Fruit fly (Drosophila melanogaster): ENCODE results near the gene CG31370.

The CG31370 gene

DNA sequence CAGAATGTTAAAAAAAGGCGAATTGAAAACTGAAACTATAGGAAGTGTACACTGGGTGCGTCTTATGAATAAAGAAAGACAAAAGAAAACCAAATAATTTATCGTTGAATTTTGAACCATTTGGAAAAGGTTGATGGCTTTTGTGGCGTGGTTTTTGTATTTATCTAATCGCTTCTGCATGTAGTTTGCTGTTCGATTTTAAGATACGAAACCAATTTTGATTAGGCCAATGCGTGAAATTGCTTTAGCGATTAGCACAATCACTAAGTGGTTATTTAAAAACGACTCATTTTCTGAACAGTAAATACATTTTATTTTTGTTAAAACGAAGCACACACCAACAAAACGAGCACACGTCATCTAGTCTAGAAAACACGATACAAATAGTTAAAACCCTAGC lies 41.6 kb upstream of the CG31370 start (continued):
- TF ChIP-seq ATbp (GFP tag; optimal IDR thresholded peaks at IDR 0.05) (no peak), lbe (GFP tag; optimal IDR thresholded peaks at IDR 0.05) (peak; percentile 21), grau (tag; optimal IDR thresholded peaks at IDR 0.05) (no peak), D19A (tag; optimal IDR thresholded peaks at IDR 0.05) (peak; percentile 52), dan (GFP tag; IDR thresholded peaks at IDR 0.05) (no peak), fd3F (GFP tag; optimal IDR thresholded peaks at IDR 0.05) (no peak), salm (tag; optimal IDR thresholded peaks at IDR 0.05) (no peak), CG7839 (tag; optimal IDR thresholded peaks at IDR 0.05) (no peak), zf30C (GFP tag; optimal IDR thresholded peaks at IDR 0.05) (no peak), CG1602 (GFP tag; optimal IDR thresholded peaks at IDR 0.05) (no peak), CG3281 (GFP tag; optimal IDR thresholded peaks at IDR 0.05) (no peak), CG34422 (GFP tag; IDR thresholded peaks at IDR 0.05) (no peak), CG10147 (GFP tag; optimal IDR thresholded peaks at IDR 0.05) (no peak), CG31441 (GFP tag; IDR thresholded peaks at IDR 0.05) (no peak), CG17328 (GFP tag; IDR thresholded peaks at IDR 0.05) (no peak), sug (tag; optimal IDR thresholded peaks at IDR 0.05) (no peak), bsh (GFP tag; optimal IDR thresholded peaks at IDR 0.05) (no peak), Adf1 (GFP tag; IDR thresholded peaks at IDR 0.05) (no peak), HLHmδ (GFP tag; optimal IDR thresholded peaks at IDR 0.05) (no peak), mirr (GFP tag; optimal IDR thresholded peaks at IDR 0.05) (peak; percentile 93), CG10959 (GFP tag; IDR thresholded peaks at IDR 0.05) (no peak), CG9932 (GFP tag; IDR thresholded peaks at IDR 0.05) (no peak), tio (GFP tag; optimal IDR thresholded peaks at IDR 0.05) (no peak), sens (GFP tag) (peak; percentile 48), Lim3 (GFP tag; IDR thresholded peaks at IDR 0.05) (no peak), CG15011 (GFP tag; optimal IDR thresholded peaks at IDR 0.05) (no peak), MBD-R2 (GFP tag; IDR thresholded peaks at IDR 0.05) (no peak), Kr (GFP tag; optimal IDR thresholded peaks at IDR 0.05) (no peak), exex (tag; optimal IDR thresholded peaks at IDR 0.05) (peak; percentile 97), grn (GFP tag; optimal IDR thresholded peaks at IDR 0.05) (peak; percentile 53), klu (GFP tag; IDR thresholded peaks at IDR 0.05) (no peak), CG11085 (GFP tag; IDR thresholded peaks at IDR 0.05) (no peak), GATAe (GFP tag; conservative IDR thresholded peaks at IDR 0.05) (peak; percentile 53; the same call in 1 of the 2 replicates), CG2202 (tag; optimal IDR thresholded peaks at IDR 0.05) (no peak), pum (GFP tag; optimal IDR thresholded peaks at IDR 0.05) (no peak), CG1647 (GFP tag; optimal IDR thresholded peaks at IDR 0.05) (no peak), pb (GFP tag; optimal IDR thresholded peaks at IDR 0.05) (no peak), pfk (GFP tag; optimal IDR thresholded peaks at IDR 0.05) (no peak), Meics (GFP tag; optimal IDR thresholded peaks at IDR 0.05) (no peak), CG8478 (optimal IDR thresholded peaks at IDR 0.05) (no peak), NK7.1 (GFP tag; optimal IDR thresholded peaks at IDR 0.05) (no peak)

DNA sequence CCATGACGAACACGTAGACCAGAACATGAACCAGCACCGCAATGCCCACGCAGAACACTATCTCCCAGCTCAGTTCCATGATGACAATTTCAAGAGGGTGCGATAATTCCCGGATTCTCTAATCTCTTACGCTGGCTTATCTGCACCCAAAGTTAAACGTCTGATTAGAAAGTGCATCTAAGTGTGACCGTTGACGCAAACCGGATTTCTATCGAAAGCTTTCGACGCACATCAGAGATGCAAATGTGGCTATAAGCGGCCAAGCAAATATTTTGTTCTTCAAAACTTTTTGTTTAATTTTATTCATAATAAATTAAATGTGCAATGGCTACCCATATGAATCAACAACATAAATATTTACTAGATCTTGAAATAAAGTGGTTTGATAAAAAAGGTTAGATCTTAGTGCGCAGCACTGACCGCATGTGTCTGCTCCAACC lies 39.9 kb upstream of the CG31370 start, which contains the start of the genes Kdsr and CG11858:
TSS of gene Kdsr (minus strand) at position 177 of the 440 bp plus-strand sequence.
TSS of gene CG11858 (plus strand) at position 420 of the 440 bp plus-strand sequence.
- TF ChIP-seq sisA (GFP tag; IDR thresholded peaks at IDR 0.05), result peak; percentile 68
- TF ChIP-seq CoRest (tag; optimal IDR thresholded peaks at IDR 0.05), result peak; percentile 71
- TF ChIP-seq CG17802 (tag; optimal IDR thresholded peaks at IDR 0.05), result peak; percentile 45
- peak; percentile 65 for TF ChIP-seq chn (GFP tag; optimal IDR thresholded peaks at IDR 0.05)
- TF ChIP-seq CG13424 (tag; optimal IDR thresholded peaks at IDR 0.05), result peak; percentile 69
- TF ChIP-seq CG4854 (GFP tag; optimal IDR thresholded peaks at IDR 0.05), result peak; percentile 55
- TF ChIP-seq CG4707 (GFP tag; optimal IDR thresholded peaks at IDR 0.05), result no peak
- TF ChIP-seq disco-r (GFP tag; optimal IDR thresholded peaks at IDR 0.05), result peak; percentile 31
- TF ChIP-seq CG3065 (GFP tag; optimal IDR thresholded peaks at IDR 0.05), result no peak
- peak; percentile 52 for TF ChIP-seq Dek (tag; optimal IDR thresholded peaks at IDR 0.05)
- peak; percentile 63 for TF ChIP-seq CG6689 (GFP tag; IDR thresholded peaks at IDR 0.05)
- no peak for TF ChIP-seq ab (GFP tag; optimal IDR thresholded peaks at IDR 0.05)
- TF ChIP-seq CG33557 (GFP tag; optimal IDR thresholded peaks at IDR 0.05), result peak; percentile 26
- TF ChIP-seq CG12659 (GFP tag; optimal IDR thresholded peaks at IDR 0.05), result peak; percentile 66

Measured in whole organism, embryonic.